Worm (Caenorhabditis elegans) whole organism, L1 larva: Measurements from ENCODE around the gene F56D2.8.

Experiments used
- egl-27 ChIP-seq, 2 experiments: fragments of 150-350 bp in 1 of 2; sonication (generic microtip); optimal IDR thresholded peaks; 3 replicates each; lab custom pipeline; 2017 to 2018; ENCODE audit warnings: missing biosample characterization in 2 of 2, missing genetic modification characterization in 2 of 2, missing genetic modification reagents in 2 of 2
- lin-15B ChIP-seq: fragments of 150-350 bp; sonication (generic microtip); optimal IDR thresholded peaks from 3 replicates; lab custom pipeline; 2014; ENCODE audit warnings: missing biosample characterization, missing genetic modification characterization
- xbp-1 ChIP-seq: sonication (generic microtip); optimal IDR thresholded peaks from 2 replicates; lab custom pipeline; 2016; ENCODE audit warnings: missing genetic modification characterization, missing compliant biosample characterization
- zag-1 ChIP-seq: fragments of 150-350 bp; optimal IDR thresholded peaks from 2 replicates; lab custom pipeline; 2014; ENCODE audit warnings: missing biosample characterization, missing genetic modification characterization
- ztf-11 ChIP-seq, 2 experiments: sonication (generic microtip); optimal IDR thresholded peaks; 2 replicates each; lab custom pipeline; 2016 to 2017; ENCODE audit warnings: missing genetic modification characterization in 2 of 2, missing biosample characterization in 1 of 2, missing compliant biosample characterization in 1 of 2

- no peak for TF ChIP-seq lin-15B
- TF ChIP-seq xbp-1 (tag; lab: Kevin White, UChicago), result no peak
- no peak for TF ChIP-seq egl-27 (tag; optimal IDR thresholded peaks at IDR 0.05; lab: Kevin White, UChicago)
- TF ChIP-seq ztf-11 (tag; optimal IDR thresholded peaks at IDR 0.05; lab: Kevin White, UChicago), result no peak
- TF ChIP-seq zag-1 (tag; lab: Kevin White, UChicago), result no peak
These were observed 40.9 kb downstream of the F56D2.8 start for ce11 chrIII:5541777-5542176.
